Fruit fly (Drosophila melanogaster): ENCODE data around the gene ICA69.

ICA69 gene

dm6 chr3L:21131427-21131826 is at the start of gene ICA69:
ICA69 (plus strand) TSS chr3L:21131446.
- TF ChIP-seq Smox (GFP tag; optimal IDR thresholded peaks at IDR 0.05) (no peak), CG6854 (GFP tag; optimal IDR thresholded peaks at IDR 0.05) (no peak), Gug (GFP tag; IDR thresholded peaks at IDR 0.05) (no peak), fkh (GFP tag; optimal IDR thresholded peaks at IDR 0.05) (no peak), CG32006 (GFP tag; optimal IDR thresholded peaks at IDR 0.05) (no peak), Sox102F (GFP tag; optimal IDR thresholded peaks at IDR 0.05) (no peak), CG10631 (GFP tag; optimal IDR thresholded peaks at IDR 0.05) (no peak), ss (GFP tag; optimal IDR thresholded peaks at IDR 0.05) (no peak), CG8632 (GFP tag; optimal IDR thresholded peaks at IDR 0.05) (no peak)

dm6 chr3L:21088889-21089288 is 42.4 kb upstream of the ICA69 start, which contains the start of gene CG33285:
CG33285 (minus strand) TSS chr3L:21088989.
- TF ChIP-seq CG8632 (GFP tag; optimal IDR thresholded peaks at IDR 0.05): no peak
- no peak for TF ChIP-seq Hr4 (GFP tag; optimal IDR thresholded peaks at IDR 0.05)
- TF ChIP-seq Lpt (GFP tag; optimal IDR thresholded peaks at IDR 0.05): no peak
- TF ChIP-seq ss (GFP tag; optimal IDR thresholded peaks at IDR 0.05): no peak
- no peak for TF ChIP-seq lz (GFP tag; optimal IDR thresholded peaks at IDR 0.05)
- no peak for TF ChIP-seq Gug (GFP tag; IDR thresholded peaks at IDR 0.05)
- TF ChIP-seq CG1621 (tag; optimal IDR thresholded peaks at IDR 0.05): no peak
- no peak for TF ChIP-seq CG11762 (GFP tag; optimal IDR thresholded peaks at IDR 0.05; ENCODE audit: insufficient read depth)
- TF ChIP-seq dac (GFP tag; optimal IDR thresholded peaks at IDR 0.05): no peak
- no peak for TF ChIP-seq Eip78C (GFP tag)
- no peak for TF ChIP-seq Blimp-1 (GFP tag; optimal IDR thresholded peaks at IDR 0.05)
- no peak for TF ChIP-seq Sox102F (GFP tag; optimal IDR thresholded peaks at IDR 0.05)
- no peak for TF ChIP-seq CG34406 (GFP tag; optimal IDR thresholded peaks at IDR 0.05)
- no peak for TF ChIP-seq acj6 (GFP tag; optimal IDR thresholded peaks at IDR 0.05)
- TF ChIP-seq CG3032 (tag; optimal IDR thresholded peaks at IDR 0.05): no peak
- TF ChIP-seq CG9139 (GFP tag; optimal IDR thresholded peaks at IDR 0.05): no peak
- no peak for TF ChIP-seq CG8319 (GFP tag; optimal IDR thresholded peaks at IDR 0.05)
- TF ChIP-seq CG7368 (GFP tag; optimal IDR thresholded peaks at IDR 0.05): no peak
- no peak for TF ChIP-seq OdsH (GFP tag; optimal IDR thresholded peaks at IDR 0.05)
- no peak for TF ChIP-seq CG31627 (GFP tag; optimal IDR thresholded peaks at IDR 0.05)

- TF ChIP-seq dac (GFP tag; optimal IDR thresholded peaks at IDR 0.05) (no peak), CG11762 (GFP tag; optimal IDR thresholded peaks at IDR 0.05; ENCODE audit: insufficient read depth) (no peak), CG32006 (GFP tag; optimal IDR thresholded peaks at IDR 0.05) (peak; percentile 30), topi (GFP tag; optimal IDR thresholded peaks at IDR 0.05) (no peak), Hr4 (GFP tag; optimal IDR thresholded peaks at IDR 0.05) (peak; percentile 16), CG6163 (GFP tag; IDR thresholded peaks at IDR 0.05) (no peak), CG8632 (GFP tag; optimal IDR thresholded peaks at IDR 0.05) (no peak), esn (GFP tag; optimal IDR thresholded peaks at IDR 0.05) (no peak), OdsH (GFP tag; optimal IDR thresholded peaks at IDR 0.05) (no peak), lz (GFP tag; optimal IDR thresholded peaks at IDR 0.05) (no peak), ss (GFP tag; optimal IDR thresholded peaks at IDR 0.05) (no peak), Sox15 (GFP tag; optimal IDR thresholded peaks at IDR 0.05) (no peak), CG6276 (GFP tag; optimal IDR thresholded peaks at IDR 0.05) (no peak), CG10669 (GFP tag; optimal IDR thresholded peaks at IDR 0.05) (no peak), salr (GFP tag; optimal IDR thresholded peaks at IDR 0.05) (no peak), cyc (GFP tag; optimal IDR thresholded peaks at IDR 0.05) (no peak), eg (GFP tag; IDR thresholded peaks at IDR 0.05) (0 out of 3 replicates have a peak, but pooled peaks have one; percentile 18), CG3032 (tag; optimal IDR thresholded peaks at IDR 0.05) (no peak), Eip78C (GFP tag) (peak; percentile 83), CG9139 (GFP tag; optimal IDR thresholded peaks at IDR 0.05) (no peak), pdm3 (GFP tag; optimal IDR thresholded peaks at IDR 0.05) (peak; percentile 11), Eip93F (GFP tag; optimal IDR thresholded peaks at IDR 0.05) (no peak), CG1621 (tag; optimal IDR thresholded peaks at IDR 0.05) (no peak), CG6854 (GFP tag; optimal IDR thresholded peaks at IDR 0.05) (no peak), CG3919 (GFP tag; optimal IDR thresholded peaks at IDR 0.05) (no peak), Smox (GFP tag; optimal IDR thresholded peaks at IDR 0.05) (no peak), CG10631 (GFP tag; optimal IDR thresholded peaks at IDR 0.05) (no peak), Gug (GFP tag; IDR thresholded peaks at IDR 0.05) (no peak), CG11902 (GFP tag; optimal IDR thresholded peaks at IDR 0.05) (no peak), CG8119 (GFP tag; IDR thresholded peaks at IDR 0.05) (0 out of 3 replicates have a peak, but pooled peaks have one; percentile 22)
Observed at dm6 chr3L:21090245-21090644, 41.0 kb upstream of the ICA69 start.

Measured in whole organism, prepupa.